Fruit fly (Drosophila melanogaster) whole organism: ENCODE results near the gene Mkrn1.

Experiments
- CG8478 ChIP-seq: fragments of >200 bp; optimal IDR thresholded peaks from 2 replicates; lab custom pipeline; 2018; ENCODE audit warnings: inconsistent platforms
- Dll ChIP-seq: fragments of >200 bp; optimal IDR thresholded peaks from 2 replicates; lab custom pipeline; 2017
- EcR ChIP-seq, 2 experiments: fragments of >200 bp; optimal IDR thresholded peaks; 2 replicates each; lab custom pipeline; 2017; ENCODE audit warnings: missing biosample characterization in 2 of 2, missing genetic modification characterization in 2 of 2, missing genetic modification reagents in 2 of 2
- pan ChIP-seq: fragments of >200 bp; optimal IDR thresholded peaks from 2 replicates; lab custom pipeline; 2017
- psq ChIP-seq: fragments of >200 bp; optimal IDR thresholded peaks from 2 replicates; lab custom pipeline; 2017

DNA sequence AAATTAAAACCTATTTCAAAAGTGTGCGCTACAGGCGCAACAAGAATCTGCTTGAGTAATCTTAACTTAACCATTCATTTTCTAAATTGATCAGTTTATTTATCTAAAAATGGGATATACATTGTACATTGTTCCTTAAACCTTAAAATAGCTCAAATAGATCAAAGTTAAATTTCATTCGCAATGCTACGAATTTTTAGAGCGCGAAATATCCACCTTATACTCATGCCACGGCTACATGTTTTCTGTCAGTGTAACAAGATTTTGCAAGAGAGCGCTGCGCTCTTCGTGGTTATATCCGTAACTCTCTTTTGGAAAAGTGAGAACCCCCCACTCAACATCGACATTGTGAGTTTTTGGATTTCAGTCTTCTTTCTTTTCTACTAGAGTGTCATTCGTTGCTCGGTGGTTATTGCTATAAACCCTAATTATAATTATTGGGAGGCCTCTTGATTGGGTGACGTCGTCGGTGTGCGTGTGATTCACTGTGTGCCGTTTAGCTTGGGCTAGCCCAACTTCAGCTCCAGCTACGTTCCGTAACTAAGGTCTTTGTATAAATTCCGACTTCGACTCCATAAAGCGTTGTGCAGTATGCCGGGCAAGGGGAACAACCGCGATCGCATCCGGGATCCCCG, 23.9 kb downstream of the Mkrn1 start:
- no peak for TF ChIP-seq Dll (lab: Kevin White, UChicago)
- TF ChIP-seq EcR (GFP tag; optimal IDR thresholded peaks at IDR 0.05; lab: Kevin White, UChicago): no peak
- no peak for TF ChIP-seq psq (lab: Kevin White, UChicago)
- no peak for TF ChIP-seq pan (lab: Kevin White, UChicago)
- no peak for TF ChIP-seq CG8478
